Worm (Caenorhabditis elegans) whole organism, L3 larva: ENCODE data around the gene Y37H2A.1.
A peak's percentile ranks its signal among the peaks of the same experiment; 100 is the strongest.

Experiments used
- ZK546.5 ChIP-seq: sonication (generic microtip); optimal IDR thresholded peaks from 2 replicates; lab custom pipeline; 2017; ENCODE audit warnings: missing biosample characterization, missing genetic modification characterization
- aly-2 ChIP-seq: fragments of 150-350 bp; optimal IDR thresholded peaks from 2 replicates; lab custom pipeline; 2014; ENCODE audit warnings: missing biosample characterization, missing genetic modification characterization
- ama-1 ChIP-seq: fragments of 150-350 bp; optimal IDR thresholded peaks from 2 replicates; lab custom pipeline; 2018
- ceh-16 ChIP-seq: sonication (generic microtip); optimal IDR thresholded peaks from 2 replicates; lab custom pipeline; 2017; ENCODE audit warnings: missing biosample characterization, missing genetic modification characterization
- ceh-28 ChIP-seq: fragments of 150-350 bp; optimal IDR thresholded peaks from 2 replicates; lab custom pipeline; 2014; ENCODE audit warnings: missing biosample characterization, missing genetic modification reagents, missing genetic modification characterization
- daf-12 ChIP-seq: fragments of 150-350 bp; optimal IDR thresholded peaks from 2 replicates; lab custom pipeline; 2014; ENCODE audit warnings: missing biosample characterization, missing genetic modification reagents, missing genetic modification characterization
- egl-5 ChIP-seq: fragments of 150-350 bp; optimal IDR thresholded peaks from 2 replicates; lab custom pipeline; 2017; ENCODE audit warnings: missing biosample characterization, missing genetic modification reagents, missing genetic modification characterization, inconsistent platforms
- elt-2 ChIP-seq: sonication (generic microtip); optimal IDR thresholded peaks from 2 replicates; lab custom pipeline; 2016; ENCODE audit warnings: missing genetic modification reagents, mild to moderate bottlenecking, missing genetic modification characterization, missing compliant biosample characterization
- elt-3 ChIP-seq, 3 experiments: fragments of 150-350 bp in 1 of 3; sonication (generic microtip) in 2 of 3; optimal IDR thresholded peaks; 2 replicates in 2 of 3; 4 replicates in 1 of 3; lab custom pipeline; 2014 to 2017; ENCODE audit warnings: missing biosample characterization in 3 of 3, missing genetic modification characterization in 3 of 3
- eor-1 ChIP-seq, 2 experiments: fragments of 150-350 bp; optimal IDR thresholded peaks; 2 replicates each; lab custom pipeline; 2014 to 2018; ENCODE audit warnings: missing biosample characterization in 2 of 2, missing genetic modification characterization in 2 of 2
- fkh-10 ChIP-seq: sonication (generic microtip); optimal IDR thresholded peaks from 2 replicates; lab custom pipeline; 2017; ENCODE audit warnings: missing biosample characterization, missing genetic modification reagents, missing genetic modification characterization
- fkh-2 ChIP-seq: fragments of 150-350 bp; optimal IDR thresholded peaks from 2 replicates; lab custom pipeline; 2014; ENCODE audit warnings: missing biosample characterization, missing genetic modification reagents, missing genetic modification characterization
- fos-1 ChIP-seq: fragments of 150-350 bp; optimal IDR thresholded peaks from 2 replicates; lab custom pipeline; 2014; ENCODE audit warnings: missing biosample characterization, missing genetic modification characterization
- hmg-11 ChIP-seq: sonication (generic microtip); optimal IDR thresholded peaks from 2 replicates; lab custom pipeline; 2016; ENCODE audit warnings: missing genetic modification characterization, missing compliant biosample characterization
- lin-39 ChIP-seq: fragments of 150-350 bp; optimal IDR thresholded peaks from 2 replicates; lab custom pipeline; 2018; ENCODE audit warnings: missing biosample characterization, missing genetic modification reagents, missing genetic modification characterization
- lsy-12 ChIP-seq: sonication (generic microtip); optimal IDR thresholded peaks from 2 replicates; lab custom pipeline; 2016; ENCODE audit warnings: mild to moderate bottlenecking, missing genetic modification characterization, missing compliant biosample characterization
- mdl-1 ChIP-seq: fragments of 150-350 bp; optimal IDR thresholded peaks from 2 replicates; lab custom pipeline; 2014; ENCODE audit warnings: missing biosample characterization, missing genetic modification characterization
- nfya-1 ChIP-seq: sonication (generic microtip); optimal IDR thresholded peaks from 2 replicates; lab custom pipeline; 2017; ENCODE audit warnings: missing genetic modification characterization, mild to moderate bottlenecking, missing compliant biosample characterization, antibody characterized with exemption, moderate library complexity; ENCODE audit not compliant: insufficient read depth
- nhr-11 ChIP-seq: fragments of 150-350 bp; optimal IDR thresholded peaks from 2 replicates; lab custom pipeline; 2014; ENCODE audit warnings: missing biosample characterization, missing genetic modification characterization
- nhr-23 ChIP-seq: fragments of 150-350 bp; optimal IDR thresholded peaks from 2 replicates; lab custom pipeline; 2014; ENCODE audit warnings: missing biosample characterization, missing genetic modification reagents, missing genetic modification characterization
- nhr-237 ChIP-seq: fragments of 150-350 bp; optimal IDR thresholded peaks from 2 replicates; lab custom pipeline; 2014; ENCODE audit warnings: missing biosample characterization, missing genetic modification characterization
- nhr-25 ChIP-seq: sonication (generic microtip); optimal IDR thresholded peaks from 2 replicates; lab custom pipeline; 2017; ENCODE audit warnings: missing biosample characterization, missing genetic modification characterization
- nhr-28 ChIP-seq: fragments of 150-350 bp; optimal IDR thresholded peaks from 2 replicates; lab custom pipeline; 2014; ENCODE audit warnings: missing biosample characterization, missing genetic modification characterization
- nhr-43 ChIP-seq: sonication (generic microtip); optimal IDR thresholded peaks from 2 replicates; lab custom pipeline; 2016; ENCODE audit warnings: mild to moderate bottlenecking, missing genetic modification characterization, missing compliant biosample characterization; ENCODE audit not compliant: poor library complexity, severe bottlenecking
- nhr-67 ChIP-seq: fragments of 150-350 bp; optimal IDR thresholded peaks from 2 replicates; lab custom pipeline; 2014; ENCODE audit warnings: missing biosample characterization, missing genetic modification characterization
- nhr-76 ChIP-seq: fragments of 150-350 bp; sonication (generic microtip); optimal IDR thresholded peaks from 5 replicates; lab custom pipeline; 2014; ENCODE audit warnings: missing biosample characterization, missing genetic modification characterization
- nhr-77 ChIP-seq: fragments of 150-350 bp; optimal IDR thresholded peaks from 2 replicates; lab custom pipeline; 2014; ENCODE audit warnings: missing biosample characterization, missing genetic modification characterization
- pqm-1 ChIP-seq: fragments of 150-350 bp; optimal IDR thresholded peaks from 2 replicates; lab custom pipeline; 2017; ENCODE audit warnings: missing biosample characterization, missing genetic modification characterization, inconsistent platforms
- sea-2 ChIP-seq: fragments of 150-350 bp; sonication (generic microtip); optimal IDR thresholded peaks from 4 replicates; lab custom pipeline; 2014; ENCODE audit warnings: missing biosample characterization, missing genetic modification reagents, missing genetic modification characterization
- skn-1 ChIP-seq: fragments of 150-350 bp; optimal IDR thresholded peaks from 2 replicates; lab custom pipeline; 2014; ENCODE audit warnings: missing biosample characterization, missing genetic modification characterization
- snpc-4 ChIP-seq: fragments of 150-350 bp; optimal IDR thresholded peaks from 2 replicates; lab custom pipeline; 2014; ENCODE audit warnings: missing biosample characterization, missing genetic modification characterization
- tbx-2 ChIP-seq: sonication (generic microtip); optimal IDR thresholded peaks from 2 replicates; lab custom pipeline; 2016; ENCODE audit warnings: mild to moderate bottlenecking, missing genetic modification characterization, missing compliant biosample characterization
- unc-39 ChIP-seq: sonication (generic microtip); optimal IDR thresholded peaks from 4 replicates; lab custom pipeline; 2017; ENCODE audit warnings: missing biosample characterization, missing genetic modification characterization
- zag-1 ChIP-seq: fragments of 150-350 bp; optimal IDR thresholded peaks from 2 replicates; lab custom pipeline; 2014; ENCODE audit warnings: missing biosample characterization, missing genetic modification characterization
- ztf-4 ChIP-seq: fragments of 150-350 bp; optimal IDR thresholded peaks from 2 replicates; lab custom pipeline; 2014; ENCODE audit warnings: missing biosample characterization, missing genetic modification characterization

The Y37H2A.1 gene

ce11 chrV:18123639-18124038 is 15.6 kb downstream of the Y37H2A.1 start, which contains the start of gene fbxa-107:
TSS of gene fbxa-107 (plus strand) at chrV:18123939.
- TF ChIP-seq tbx-2 (tag; lab: Kevin White, UChicago) (no peak), daf-12 (tag; lab: Kevin White, UChicago) (no peak), nhr-28 (no peak), ztf-4 (tag; lab: Kevin White, UChicago) (no peak), nhr-77 (tag; lab: Kevin White, UChicago) (no peak)

ce11 chrV:18125075-18125474 is 17.0 kb downstream of the Y37H2A.1 start, which contains the start of gene fbxa-210:
TSS of gene fbxa-210 (plus strand) at chrV:18125375.
- TF ChIP-seq nhr-28 = no peak
- no peak for TF ChIP-seq nhr-11
- no peak for TF ChIP-seq daf-12 (tag; lab: Kevin White, UChicago)
- TF ChIP-seq nhr-25 = no peak
- no peak for TF ChIP-seq snpc-4
- TF ChIP-seq unc-39 (tag; lab: Kevin White, UChicago) = no peak
- TF ChIP-seq fos-1 (tag; lab: Kevin White, UChicago) = no peak
- TF ChIP-seq elt-3 (tag; optimal IDR thresholded peaks at IDR 0.05; lab: Kevin White, UChicago) = no peak
- no peak for TF ChIP-seq elt-2 (tag; lab: Kevin White, UChicago)
- TF ChIP-seq ztf-4 (tag; lab: Kevin White, UChicago) = no peak
- TF ChIP-seq nhr-23 (tag; lab: Kevin White, UChicago) = no peak
- no peak for TF ChIP-seq eor-1 (tag; optimal IDR thresholded peaks at IDR 0.05; lab: Kevin White, UChicago)
- TF ChIP-seq nhr-43 (tag; lab: Kevin White, UChicago) = no peak
- no peak for TF ChIP-seq tbx-2 (tag; lab: Kevin White, UChicago)
- no peak for TF ChIP-seq aly-2
- no peak for TF ChIP-seq skn-1
- no peak for TF ChIP-seq fkh-10 (GFP tag; lab: Kevin White, UChicago)
- TF ChIP-seq, all 47 proteins: peak for 0

DNA sequence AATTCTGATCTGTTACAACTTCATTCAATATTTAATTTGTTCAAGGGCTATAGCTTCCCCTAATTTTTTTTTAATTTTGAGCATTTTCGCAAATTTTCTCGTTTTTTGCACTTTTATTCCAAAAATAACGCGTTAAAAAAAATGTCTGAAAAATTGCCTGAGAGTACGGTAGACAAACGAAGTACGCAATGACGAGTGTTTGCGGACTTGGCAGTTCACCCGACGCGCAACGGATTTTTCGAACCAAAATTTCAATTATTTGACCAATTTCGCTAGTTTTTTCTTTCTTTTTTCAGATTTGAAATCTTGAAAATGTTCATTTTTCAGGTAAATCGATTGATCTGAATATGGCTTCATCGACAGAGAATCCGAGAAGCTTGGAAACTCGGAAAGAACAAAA is 19.1 kb downstream of the Y37H2A.1 start, which contains the start of gene fbxa-211:
Gene fbxa-211 (plus strand): TSS at position 328 of the 400 bp plus-strand sequence.
- TF ChIP-seq elt-3 (tag; optimal IDR thresholded peaks at IDR 0.05; lab: Kevin White, UChicago) = no peak
- TF ChIP-seq pqm-1 (tag; lab: Kevin White, UChicago) = no peak
- TF ChIP-seq nhr-11 = no peak
- TF ChIP-seq nhr-67 (tag; lab: Kevin White, UChicago) = no peak
- TF ChIP-seq nfya-1 = no peak
- no peak for TF ChIP-seq lin-39
- TF ChIP-seq snpc-4 = no peak
- TF ChIP-seq ama-1 = no peak
- no peak for TF ChIP-seq zag-1 (tag; lab: Kevin White, UChicago)
- no peak for TF ChIP-seq hmg-11 (tag; lab: Kevin White, UChicago)
- TF ChIP-seq mdl-1 (tag; lab: Kevin White, UChicago) = no peak
- TF ChIP-seq nhr-237 (tag; lab: Kevin White, UChicago) = no peak
- no peak for TF ChIP-seq sea-2 (GFP tag; lab: Kevin White, UChicago)
- TF ChIP-seq ceh-16 = no peak
- no peak for TF ChIP-seq fkh-2 (tag; lab: Kevin White, UChicago)
- no peak for TF ChIP-seq daf-12 (tag; lab: Kevin White, UChicago)
- no peak for TF ChIP-seq unc-39 (tag; lab: Kevin White, UChicago)
- TF ChIP-seq egl-5 (tag; lab: Kevin White, UChicago) = no peak

- TF ChIP-seq nhr-237 (tag; lab: Kevin White, UChicago) (no peak), lsy-12 (tag; lab: Kevin White, UChicago) (no peak), egl-5 (tag; lab: Kevin White, UChicago) (no peak), nhr-76 (tag; lab: Kevin White, UChicago) (no peak), ztf-4 (tag; lab: Kevin White, UChicago) (no peak), eor-1 (tag; optimal IDR thresholded peaks at IDR 0.05; lab: Kevin White, UChicago) (no peak), nhr-28 (no peak), ZK546.5 (tag; lab: Kevin White, UChicago) (no peak), hmg-11 (tag; lab: Kevin White, UChicago) (no peak)
These were observed 20.5 kb downstream of the Y37H2A.1 start for ce11 chrV:18128545-18128944.

DNA sequence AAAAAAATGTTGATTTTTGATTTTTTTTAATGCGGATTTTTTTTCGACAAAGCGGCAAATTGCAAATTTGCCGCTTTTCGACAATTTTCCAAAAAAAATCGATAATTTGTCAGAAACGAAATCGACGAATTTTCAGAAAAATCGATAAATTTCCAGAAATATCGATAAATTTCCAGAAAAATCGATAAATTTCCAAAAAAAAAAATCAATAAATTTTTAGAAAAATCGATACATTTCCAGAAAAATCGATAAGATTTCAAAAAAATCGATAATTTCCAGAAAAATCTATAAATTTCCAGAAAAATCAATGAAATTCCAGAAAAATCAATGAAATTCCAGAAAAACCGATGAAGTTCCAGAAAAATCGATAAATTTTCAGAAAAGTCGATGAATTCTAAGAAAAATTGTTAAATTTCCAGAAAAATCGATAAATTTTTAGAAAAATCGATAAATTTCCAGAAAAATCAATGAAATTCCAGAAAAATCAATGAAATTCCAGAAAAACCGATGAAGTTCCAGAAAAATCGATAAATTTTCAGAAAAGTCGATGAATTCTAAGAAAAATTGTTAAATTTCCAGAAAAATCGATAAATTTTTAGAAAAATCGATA is 21.7 kb downstream of the Y37H2A.1 start:
- TF ChIP-seq ceh-28 = peak; percentile 82
